Worm (Caenorhabditis elegans) whole organism, L2 larva: ENCODE data around the gene fbxb-13.

Experiments
- R02D3.7 ChIP-seq: fragments of 150-350 bp; optimal IDR thresholded peaks from 2 replicates; lab custom pipeline; 2014; ENCODE audit warnings: missing biosample characterization, missing genetic modification characterization
- blmp-1 ChIP-seq: sonication (generic microtip); optimal IDR thresholded peaks from 2 replicates; lab custom pipeline; 2017; ENCODE audit warnings: missing genetic modification characterization, mild to moderate bottlenecking, missing compliant biosample characterization, antibody characterized with exemption, moderate library complexity; ENCODE audit not compliant: insufficient read depth
- ceh-82 ChIP-seq: fragments of 150-350 bp; optimal IDR thresholded peaks from 2 replicates; lab custom pipeline; 2014; ENCODE audit warnings: missing biosample characterization, missing genetic modification characterization
- egl-27 ChIP-seq: sonication (generic microtip); optimal IDR thresholded peaks from 3 replicates; lab custom pipeline; 2017; ENCODE audit warnings: missing biosample characterization, missing genetic modification reagents, missing genetic modification characterization
- lin-13 ChIP-seq: fragments of 150-350 bp; optimal IDR thresholded peaks from 2 replicates; lab custom pipeline; 2014; ENCODE audit warnings: missing biosample characterization, missing genetic modification reagents, missing genetic modification characterization
- mdl-1 ChIP-seq, 2 experiments: fragments of 150-350 bp in 1 of 2; sonication (generic microtip) in 1 of 2; optimal IDR thresholded peaks; 2 replicates each; lab custom pipeline; 2017; ENCODE audit warnings: missing biosample characterization in 2 of 2, missing genetic modification characterization in 2 of 2
- nhr-12 ChIP-seq: fragments of 150-350 bp; optimal IDR thresholded peaks from 2 replicates; lab custom pipeline; 2014; ENCODE audit warnings: missing biosample characterization, missing genetic modification characterization
- nhr-237 ChIP-seq: fragments of 150-350 bp; optimal IDR thresholded peaks from 2 replicates; lab custom pipeline; 2014; ENCODE audit warnings: missing biosample characterization, missing genetic modification characterization
- unc-62 ChIP-seq: fragments of 150-350 bp; optimal IDR thresholded peaks from 2 replicates; lab custom pipeline; 2014; ENCODE audit warnings: missing biosample characterization, missing genetic modification reagents, missing genetic modification characterization

DNA sequence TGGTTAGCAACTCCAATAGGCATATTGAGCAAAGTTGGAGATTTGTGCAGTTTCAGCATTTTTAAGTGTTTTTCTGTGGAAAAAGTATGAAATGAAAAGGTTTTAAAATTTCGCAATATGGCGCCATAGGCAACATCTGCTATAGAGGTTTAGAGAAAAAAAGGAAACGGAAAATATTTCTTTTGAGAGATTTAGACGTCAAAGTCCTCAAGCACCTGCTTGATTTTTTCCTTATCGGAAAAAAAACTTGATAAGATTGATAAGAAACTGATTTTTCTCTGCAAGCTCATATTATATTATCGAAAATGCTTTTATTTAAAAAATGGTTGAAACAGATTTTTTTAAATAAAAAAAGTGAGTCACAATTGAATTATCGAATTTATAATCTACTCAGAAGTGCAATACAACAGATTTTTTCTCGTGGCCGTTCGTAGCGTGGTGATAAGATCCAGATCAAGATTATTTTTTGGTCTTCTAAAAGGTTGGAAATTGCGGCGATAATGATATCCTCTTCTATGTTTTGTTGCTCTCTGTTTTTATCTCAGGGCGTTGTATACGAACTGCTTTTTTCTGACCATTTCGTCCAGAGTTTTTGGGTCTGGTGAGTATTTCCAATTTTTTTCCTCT, 32.0 kb downstream of the fbxb-13 start, which contains the start of gene fbxc-19:
- TF ChIP-seq unc-62 (no peak), R02D3.7 (tag; lab: Kevin White, UChicago) (no peak), blmp-1 (tag; lab: Kevin White, UChicago) (no peak), nhr-237 (tag; lab: Kevin White, UChicago) (no peak), nhr-12 (tag; lab: Kevin White, UChicago) (no peak), lin-13 (GFP tag; lab: Kevin White, UChicago) (no peak), egl-27 (tag; lab: Kevin White, UChicago) (peak; percentile 45), mdl-1 (tag; optimal IDR thresholded peaks at IDR 0.05; lab: Kevin White, UChicago) (no peak), ceh-82 (tag; lab: Kevin White, UChicago) (no peak)
